Fruit fly (Drosophila melanogaster) whole organism, prepupa: ENCODE measurements around the gene Spc105R.

Experiments
- Blimp-1 ChIP-seq: fragments of 200-800 bp; sonication (Bioruptor generic); optimal IDR thresholded peaks from 3 replicates; lab custom pipeline; 2017; ENCODE audit warnings: missing biosample characterization, missing genetic modification characterization, mild to moderate bottlenecking, moderate library complexity, missing genetic modification reagents
- CG10631 ChIP-seq: fragments of 200-800 bp; sonication (Bioruptor generic); optimal IDR thresholded peaks from 2 replicates; lab custom pipeline; 2016; ENCODE audit warnings: missing biosample characterization, missing genetic modification characterization
- CG11294 ChIP-seq: fragments of 200-800 bp; sonication (Bioruptor generic); IDR thresholded peaks from 2 replicates; pipeline ENCODE4 v1.3.6; 2022; ENCODE audit warnings: missing biosample characterization, missing genetic modification characterization
- CG11762 ChIP-seq: fragments of 200-800 bp; sonication (Bioruptor generic); optimal IDR thresholded peaks from 3 replicates; lab custom pipeline; 2016; ENCODE audit warnings: missing biosample characterization, missing genetic modification characterization; ENCODE audit not compliant: insufficient read depth
- CG11902 ChIP-seq: fragments of 200-800 bp; sonication (Bioruptor generic); optimal IDR thresholded peaks from 3 replicates; lab custom pipeline; 2016; ENCODE audit warnings: missing biosample characterization, missing genetic modification characterization
- CG15336 ChIP-seq: fragments of 200-800 bp; sonication (Bioruptor generic); IDR thresholded peaks from 2 replicates; pipeline ENCODE4 v1.3.6; 2022; ENCODE audit warnings: missing biosample characterization, missing genetic modification characterization
- CG1621 ChIP-seq: fragments of 200-800 bp; sonication (Bioruptor generic); optimal IDR thresholded peaks from 3 replicates; lab custom pipeline; 2018; ENCODE audit warnings: missing biosample characterization, mild to moderate bottlenecking, missing genetic modification characterization
- CG16779 ChIP-seq: fragments of 200-800 bp; sonication (Bioruptor generic); optimal IDR thresholded peaks from 3 replicates; lab custom pipeline; 2017; ENCODE audit warnings: missing biosample characterization, mild to moderate bottlenecking, missing genetic modification characterization
- CG3032 ChIP-seq: fragments of 200-800 bp; optimal IDR thresholded peaks from 2 replicates; lab custom pipeline; 2019; ENCODE audit warnings: missing biosample characterization, mild to moderate bottlenecking, missing genetic modification characterization, moderate library complexity
- CG31627 ChIP-seq: fragments of 200-800 bp; sonication (Bioruptor generic); optimal IDR thresholded peaks from 3 replicates; lab custom pipeline; 2016; ENCODE audit warnings: missing biosample characterization, missing genetic modification characterization
- CG32006 ChIP-seq: fragments of 200-800 bp; sonication (Bioruptor generic); optimal IDR thresholded peaks from 3 replicates; lab custom pipeline; 2017; ENCODE audit warnings: missing biosample characterization, mild to moderate bottlenecking, missing genetic modification characterization
- CG34406 ChIP-seq: fragments of 200-800 bp; sonication (Bioruptor generic); optimal IDR thresholded peaks from 3 replicates; lab custom pipeline; 2016; ENCODE audit warnings: missing biosample characterization, missing genetic modification characterization
- CG3919 ChIP-seq: fragments of 200-800 bp; sonication (Bioruptor generic); optimal IDR thresholded peaks from 3 replicates; lab custom pipeline; 2016; ENCODE audit warnings: missing biosample characterization, missing genetic modification characterization
- CG4318 ChIP-seq: fragments of 200-800 bp; sonication (Bioruptor generic); optimal IDR thresholded peaks from 3 replicates; lab custom pipeline; 2017; ENCODE audit warnings: missing biosample characterization, mild to moderate bottlenecking, missing genetic modification characterization
- CG6163 ChIP-seq: fragments of 200-800 bp; sonication (Bioruptor generic); IDR thresholded peaks from 3 replicates; pipeline ENCODE4 v1.3.6; 2022; ENCODE audit warnings: missing biosample characterization, missing genetic modification characterization
- CG6276 ChIP-seq: fragments of 200-800 bp; sonication (Bioruptor generic); optimal IDR thresholded peaks from 2 replicates; lab custom pipeline; 2017; ENCODE audit warnings: missing biosample characterization, mild to moderate bottlenecking, missing genetic modification characterization
- CG6792 ChIP-seq: fragments of 200-800 bp; sonication (Bioruptor generic); optimal IDR thresholded peaks from 3 replicates; lab custom pipeline; 2016; ENCODE audit warnings: missing biosample characterization, missing genetic modification characterization
- CG6808 ChIP-seq: fragments of 200-800 bp; sonication (Bioruptor generic); optimal IDR thresholded peaks from 3 replicates; lab custom pipeline; 2017; ENCODE audit warnings: missing biosample characterization, missing genetic modification characterization, mild to moderate bottlenecking, moderate library complexity, missing genetic modification reagents
- CG8632 ChIP-seq: fragments of 200-800 bp; sonication (Bioruptor generic); optimal IDR thresholded peaks from 3 replicates; lab custom pipeline; 2016; ENCODE audit warnings: missing biosample characterization, missing genetic modification characterization
- CG9139 ChIP-seq: fragments of 200-800 bp; sonication (Bioruptor generic); optimal IDR thresholded peaks from 3 replicates; lab custom pipeline; 2017; ENCODE audit warnings: missing biosample characterization, mild to moderate bottlenecking, missing genetic modification characterization
- Eip78C ChIP-seq: fragments of 200-800 bp; sonication (Bioruptor generic); peaks from one replicate; lab custom pipeline; 2016; ENCODE audit warnings: missing biosample characterization, missing genetic modification characterization
- Ets21C ChIP-seq: fragments of 200-800 bp; sonication (Bioruptor generic); optimal IDR thresholded peaks from 3 replicates; lab custom pipeline; 2016; ENCODE audit warnings: missing biosample characterization, missing genetic modification characterization
- Ets96B ChIP-seq: fragments of 200-800 bp; optimal IDR thresholded peaks from 2 replicates; lab custom pipeline; 2019; ENCODE audit warnings: missing biosample characterization, mild to moderate bottlenecking, missing genetic modification characterization, moderate library complexity
- Gug ChIP-seq: fragments of 200-800 bp; sonication (Bioruptor generic); IDR thresholded peaks from 2 replicates; pipeline ENCODE4 v1.3.6; 2022; ENCODE audit warnings: missing biosample characterization, missing genetic modification characterization
- Hr38 ChIP-seq: sonication (Bioruptor generic); optimal IDR thresholded peaks from 2 replicates; lab custom pipeline; 2016; ENCODE audit warnings: missing biosample characterization, missing genetic modification characterization
- Hr39 ChIP-seq: fragments of 200-800 bp; sonication (Bioruptor generic); optimal IDR thresholded peaks from 2 replicates; lab custom pipeline; 2016; ENCODE audit warnings: missing biosample characterization, missing genetic modification characterization
- Smox ChIP-seq: fragments of 200-800 bp; sonication (Bioruptor generic); optimal IDR thresholded peaks from 3 replicates; lab custom pipeline; 2016; ENCODE audit warnings: missing biosample characterization, missing genetic modification characterization
- Sox102F ChIP-seq: fragments of 200-800 bp; sonication (Bioruptor generic); optimal IDR thresholded peaks from 2 replicates; lab custom pipeline; 2016; ENCODE audit warnings: missing biosample characterization, mild to moderate bottlenecking, missing genetic modification characterization
- Sox14 ChIP-seq: fragments of 200-800 bp; sonication (Bioruptor generic); optimal IDR thresholded peaks from 3 replicates; lab custom pipeline; 2016; ENCODE audit warnings: missing biosample characterization, missing genetic modification characterization
- Sox15 ChIP-seq: fragments of 200-800 bp; sonication (Bioruptor generic); optimal IDR thresholded peaks from 3 replicates; lab custom pipeline; 2016; ENCODE audit warnings: missing biosample characterization, missing genetic modification characterization
- achi ChIP-seq: fragments of 200-800 bp; sonication (Bioruptor generic); optimal IDR thresholded peaks from 3 replicates; lab custom pipeline; 2016; ENCODE audit warnings: missing biosample characterization, missing genetic modification characterization
- acj6 ChIP-seq: fragments of 200-800 bp; sonication (Bioruptor generic); optimal IDR thresholded peaks from 3 replicates; lab custom pipeline; 2016; ENCODE audit warnings: missing biosample characterization, missing genetic modification characterization
- cyc ChIP-seq: fragments of 200-800 bp; sonication (Bioruptor generic); optimal IDR thresholded peaks from 3 replicates; lab custom pipeline; 2016; ENCODE audit warnings: missing biosample characterization, missing genetic modification characterization
- dac ChIP-seq: fragments of 200-800 bp; sonication (Bioruptor generic); optimal IDR thresholded peaks from 2 replicates; lab custom pipeline; 2017; ENCODE audit warnings: missing biosample characterization, mild to moderate bottlenecking, missing genetic modification characterization
- dsx ChIP-seq: fragments of 200-800 bp; optimal IDR thresholded peaks from 3 replicates; lab custom pipeline; 2019; ENCODE audit warnings: missing biosample characterization, mild to moderate bottlenecking, missing genetic modification characterization, moderate library complexity; ENCODE audit not compliant: poor library complexity, severe bottlenecking
- eg ChIP-seq: fragments of 200-800 bp; sonication (Bioruptor generic); IDR thresholded peaks from 3 replicates; pipeline ENCODE4 v1.3.6; 2022; ENCODE audit warnings: missing biosample characterization, missing genetic modification characterization
- esn ChIP-seq: fragments of 200-800 bp; sonication (Bioruptor generic); optimal IDR thresholded peaks from 2 replicates; lab custom pipeline; 2016; ENCODE audit warnings: missing biosample characterization, mild to moderate bottlenecking, missing genetic modification characterization, moderate library complexity
- fd59A ChIP-seq: fragments of 200-800 bp; sonication (Bioruptor generic); optimal IDR thresholded peaks from 2 replicates; lab custom pipeline; 2017; ENCODE audit warnings: missing biosample characterization, mild to moderate bottlenecking, missing genetic modification characterization, missing genetic modification reagents
- fd85E ChIP-seq: fragments of 200-800 bp; sonication (Bioruptor generic); optimal IDR thresholded peaks from 3 replicates; lab custom pipeline; 2016; ENCODE audit warnings: missing biosample characterization, missing genetic modification characterization
- lz ChIP-seq: fragments of 200-800 bp; sonication (Bioruptor generic); optimal IDR thresholded peaks from 3 replicates; lab custom pipeline; 2016; ENCODE audit warnings: missing biosample characterization, missing genetic modification characterization
- net ChIP-seq: fragments of 200-800 bp; sonication (Bioruptor generic); optimal IDR thresholded peaks from 3 replicates; lab custom pipeline; 2016; ENCODE audit warnings: missing biosample characterization, missing genetic modification characterization
- spab ChIP-seq: fragments of 200-800 bp; sonication (Bioruptor generic); optimal IDR thresholded peaks from 2 replicates; lab custom pipeline; 2017; ENCODE audit warnings: missing biosample characterization, mild to moderate bottlenecking, missing genetic modification characterization, missing genetic modification reagents
- ss ChIP-seq, 2 experiments: fragments of 200-800 bp; sonication (Bioruptor generic); optimal IDR thresholded peaks; 2 replicates in 1 of 2; 3 replicates in 1 of 2; lab custom pipeline; 2017 to 2018; ENCODE audit warnings: mild to moderate bottlenecking in 2 of 2, missing biosample characterization in 2 of 2, missing genetic modification characterization in 2 of 2, moderate library complexity in 1 of 2
- topi ChIP-seq: fragments of 200-800 bp; sonication (Bioruptor generic); optimal IDR thresholded peaks from 3 replicates; lab custom pipeline; 2016; ENCODE audit warnings: missing biosample characterization, missing genetic modification characterization
- vri ChIP-seq: fragments of 200-800 bp; sonication (Bioruptor generic); optimal IDR thresholded peaks from 3 replicates; lab custom pipeline; 2016; ENCODE audit warnings: missing biosample characterization, mild to moderate bottlenecking, missing genetic modification characterization

The Spc105R gene

dm6 chr3L:20771001-20771890, 29.0 kb upstream of the Spc105R start, which contains the start of the genes CG4042 and Pitslre (continued):
- TF ChIP-seq CG32006 (GFP tag; lab: Kevin White, UChicago) (peak; percentile 29), CG4318 (no peak), CG9139 (no peak), CG3919 (peak; percentile 66), dsx (GFP tag; lab: Kevin White, UChicago) (no peak), net (GFP tag; lab: Kevin White, UChicago) (peak; percentile 15), esn (GFP tag; lab: Kevin White, UChicago) (peak; percentile 58), Ets21C (GFP tag; lab: Kevin White, UChicago) (peak; percentile 12), acj6 (GFP tag; lab: Kevin White, UChicago) (peak; percentile 66), spab (no peak), cyc (peak; percentile 29), CG11902 (GFP tag; lab: Kevin White, UChicago) (peak; percentile 24), CG8632 (peak; percentile 58), Smox (GFP tag; lab: Kevin White, UChicago) (peak; percentile 51), Blimp-1 (GFP tag; lab: Kevin White, UChicago) (no peak), achi (GFP tag; lab: Kevin White, UChicago) (peak; percentile 59), vri (GFP tag; lab: Kevin White, UChicago) (no peak), Sox14 (GFP tag; lab: Kevin White, UChicago) (peak; percentile 13), CG6792 (GFP tag; lab: Kevin White, UChicago) (peak; percentile 34), CG10631 (GFP tag; lab: Kevin White, UChicago) (peak; percentile 76), Sox102F (GFP tag; lab: Kevin White, UChicago) (peak; percentile 54), lz (peak; percentile 30), CG6808 (no peak), Eip78C (peak; percentile 76), fd85E (GFP tag; lab: Kevin White, UChicago) (no peak), CG15336 (GFP tag; lab: Robert Waterston, UW) (no peak), Hr39 (GFP tag; lab: Kevin White, UChicago) (peak; percentile 28), ss (GFP tag; optimal IDR thresholded peaks at IDR 0.05; lab: Kevin White, UChicago) (no peak), CG11294 (GFP tag; lab: Robert Waterston, UW) (no peak), CG11762 (GFP tag; lab: Kevin White, UChicago) (peak; percentile 49), eg (GFP tag; lab: Robert Waterston, UW) (peak; percentile 36; the same call in 1 of the 3 replicates), CG6276 (GFP tag; lab: Kevin White, UChicago) (no peak), fd59A (no peak), Sox15 (peak; percentile 25), CG3032 (tag; lab: Kevin White, UChicago) (peak; percentile 47), CG16779 (no peak)

- peak; percentile 74 for TF ChIP-seq Gug (GFP tag; lab: Robert Waterston, UW)
- peak; percentile 83 for TF ChIP-seq achi (GFP tag; lab: Kevin White, UChicago)
- TF ChIP-seq Ets96B (tag; lab: Kevin White, UChicago), result peak; percentile 79
- TF ChIP-seq CG34406 (GFP tag; lab: Kevin White, UChicago), result peak; percentile 65
- TF ChIP-seq eg (GFP tag; lab: Robert Waterston, UW), result peak; percentile 93
- peak; percentile 37 for TF ChIP-seq dac
- TF ChIP-seq cyc, result peak; percentile 76
- peak; percentile 87 for TF ChIP-seq topi (GFP tag; lab: Kevin White, UChicago)
- TF ChIP-seq Blimp-1 (GFP tag; lab: Kevin White, UChicago), result no peak
- no peak for TF ChIP-seq Hr38 (GFP tag; lab: Kevin White, UChicago)
- TF ChIP-seq CG15336 (GFP tag; lab: Robert Waterston, UW), result peak; percentile 92
- TF ChIP-seq CG31627 (GFP tag; lab: Kevin White, UChicago), result peak; percentile 79
- TF ChIP-seq fd59A, result peak; percentile 53
- TF ChIP-seq CG32006 (GFP tag; lab: Kevin White, UChicago), result peak; percentile 85
- peak; percentile 76 for TF ChIP-seq CG1621 (tag; lab: Kevin White, UChicago)
- TF ChIP-seq Hr39 (GFP tag; lab: Kevin White, UChicago), result peak; percentile 81
- TF ChIP-seq Sox15, result peak; percentile 57
- peak; percentile 72 for TF ChIP-seq CG3032 (tag; lab: Kevin White, UChicago)
- TF ChIP-seq Ets21C (GFP tag; lab: Kevin White, UChicago), result peak; percentile 75
- peak; percentile 88 for TF ChIP-seq CG6163 (GFP tag; lab: Robert Waterston, UW)
- peak; percentile 83 for TF ChIP-seq CG6276 (GFP tag; lab: Kevin White, UChicago)
- peak; percentile 81 for TF ChIP-seq CG6792 (GFP tag; lab: Kevin White, UChicago)
- no peak for TF ChIP-seq fd85E (GFP tag; lab: Kevin White, UChicago)
- TF ChIP-seq dsx (GFP tag; lab: Kevin White, UChicago), result peak; percentile 72
- peak; percentile 85 for TF ChIP-seq lz
These were observed 28.1 kb upstream of the Spc105R start for dm6 chr3L:20771891-20772646.
